Fruit fly (Drosophila melanogaster) whole organism, prepupa: ENCODE measurements around the gene Nrg.

Experiments used
- Blimp-1 ChIP-seq: fragments of 200-800 bp; sonication (Bioruptor generic); optimal IDR thresholded peaks from 3 replicates; lab custom pipeline; 2017; ENCODE audit warnings: missing biosample characterization, missing genetic modification characterization, mild to moderate bottlenecking, moderate library complexity, missing genetic modification reagents
- CG10631 ChIP-seq: fragments of 200-800 bp; sonication (Bioruptor generic); optimal IDR thresholded peaks from 2 replicates; lab custom pipeline; 2016; ENCODE audit warnings: missing biosample characterization, missing genetic modification characterization
- CG10669 ChIP-seq: fragments of 200-800 bp; sonication (Bioruptor generic); optimal IDR thresholded peaks from 3 replicates; lab custom pipeline; 2018; ENCODE audit warnings: missing biosample characterization, mild to moderate bottlenecking, missing genetic modification characterization, moderate library complexity
- CG11294 ChIP-seq: fragments of 200-800 bp; sonication (Bioruptor generic); IDR thresholded peaks from 2 replicates; pipeline ENCODE4 v1.3.6; 2022; ENCODE audit warnings: missing biosample characterization, missing genetic modification characterization
- CG15336 ChIP-seq: fragments of 200-800 bp; sonication (Bioruptor generic); IDR thresholded peaks from 2 replicates; pipeline ENCODE4 v1.3.6; 2022; ENCODE audit warnings: missing biosample characterization, missing genetic modification characterization
- CG1621 ChIP-seq: fragments of 200-800 bp; sonication (Bioruptor generic); optimal IDR thresholded peaks from 3 replicates; lab custom pipeline; 2018; ENCODE audit warnings: missing biosample characterization, mild to moderate bottlenecking, missing genetic modification characterization
- CG3032 ChIP-seq: fragments of 200-800 bp; optimal IDR thresholded peaks from 2 replicates; lab custom pipeline; 2019; ENCODE audit warnings: missing biosample characterization, mild to moderate bottlenecking, missing genetic modification characterization, moderate library complexity
- CG32006 ChIP-seq: fragments of 200-800 bp; sonication (Bioruptor generic); optimal IDR thresholded peaks from 3 replicates; lab custom pipeline; 2017; ENCODE audit warnings: missing biosample characterization, mild to moderate bottlenecking, missing genetic modification characterization
- CG34406 ChIP-seq: fragments of 200-800 bp; sonication (Bioruptor generic); optimal IDR thresholded peaks from 3 replicates; lab custom pipeline; 2016; ENCODE audit warnings: missing biosample characterization, missing genetic modification characterization
- CG3919 ChIP-seq: fragments of 200-800 bp; sonication (Bioruptor generic); optimal IDR thresholded peaks from 3 replicates; lab custom pipeline; 2016; ENCODE audit warnings: missing biosample characterization, missing genetic modification characterization
- CG4318 ChIP-seq: fragments of 200-800 bp; sonication (Bioruptor generic); optimal IDR thresholded peaks from 3 replicates; lab custom pipeline; 2017; ENCODE audit warnings: missing biosample characterization, mild to moderate bottlenecking, missing genetic modification characterization
- CG6163 ChIP-seq: fragments of 200-800 bp; sonication (Bioruptor generic); IDR thresholded peaks from 3 replicates; pipeline ENCODE4 v1.3.6; 2022; ENCODE audit warnings: missing biosample characterization, missing genetic modification characterization
- CG6276 ChIP-seq: fragments of 200-800 bp; sonication (Bioruptor generic); optimal IDR thresholded peaks from 2 replicates; lab custom pipeline; 2017; ENCODE audit warnings: missing biosample characterization, mild to moderate bottlenecking, missing genetic modification characterization
- CG6792 ChIP-seq: fragments of 200-800 bp; sonication (Bioruptor generic); optimal IDR thresholded peaks from 3 replicates; lab custom pipeline; 2016; ENCODE audit warnings: missing biosample characterization, missing genetic modification characterization
- CG6808 ChIP-seq: fragments of 200-800 bp; sonication (Bioruptor generic); optimal IDR thresholded peaks from 3 replicates; lab custom pipeline; 2017; ENCODE audit warnings: missing biosample characterization, missing genetic modification characterization, mild to moderate bottlenecking, moderate library complexity, missing genetic modification reagents
- CG6854 ChIP-seq: fragments of 200-800 bp; sonication (Bioruptor generic); optimal IDR thresholded peaks from 2 replicates; lab custom pipeline; 2017; ENCODE audit warnings: missing biosample characterization, mild to moderate bottlenecking, missing genetic modification characterization
- CG8119 ChIP-seq: fragments of 200-800 bp; sonication (Bioruptor generic); IDR thresholded peaks from 3 replicates; pipeline ENCODE4 v1.3.6; 2022; ENCODE audit warnings: missing biosample characterization, missing genetic modification characterization
- CG8632 ChIP-seq: fragments of 200-800 bp; sonication (Bioruptor generic); optimal IDR thresholded peaks from 3 replicates; lab custom pipeline; 2016; ENCODE audit warnings: missing biosample characterization, missing genetic modification characterization
- CG9139 ChIP-seq: fragments of 200-800 bp; sonication (Bioruptor generic); optimal IDR thresholded peaks from 3 replicates; lab custom pipeline; 2017; ENCODE audit warnings: missing biosample characterization, mild to moderate bottlenecking, missing genetic modification characterization
- Eip75B ChIP-seq: fragments of 200-800 bp; sonication (Bioruptor generic); optimal IDR thresholded peaks from 3 replicates; lab custom pipeline; 2016; ENCODE audit warnings: missing biosample characterization, missing genetic modification characterization
- Eip78C ChIP-seq: fragments of 200-800 bp; sonication (Bioruptor generic); peaks from one replicate; lab custom pipeline; 2016; ENCODE audit warnings: missing biosample characterization, missing genetic modification characterization
- Ets21C ChIP-seq: fragments of 200-800 bp; sonication (Bioruptor generic); optimal IDR thresholded peaks from 3 replicates; lab custom pipeline; 2016; ENCODE audit warnings: missing biosample characterization, missing genetic modification characterization
- Ets96B ChIP-seq: fragments of 200-800 bp; optimal IDR thresholded peaks from 2 replicates; lab custom pipeline; 2019; ENCODE audit warnings: missing biosample characterization, mild to moderate bottlenecking, missing genetic modification characterization, moderate library complexity
- Gug ChIP-seq: fragments of 200-800 bp; sonication (Bioruptor generic); IDR thresholded peaks from 2 replicates; pipeline ENCODE4 v1.3.6; 2022; ENCODE audit warnings: missing biosample characterization, missing genetic modification characterization
- Hr38 ChIP-seq: sonication (Bioruptor generic); optimal IDR thresholded peaks from 2 replicates; lab custom pipeline; 2016; ENCODE audit warnings: missing biosample characterization, missing genetic modification characterization
- Hr39 ChIP-seq: fragments of 200-800 bp; sonication (Bioruptor generic); optimal IDR thresholded peaks from 2 replicates; lab custom pipeline; 2016; ENCODE audit warnings: missing biosample characterization, missing genetic modification characterization
- Hr4 ChIP-seq: fragments of 200-800 bp; sonication (Bioruptor generic); optimal IDR thresholded peaks from 3 replicates; lab custom pipeline; 2016; ENCODE audit warnings: missing biosample characterization, missing genetic modification characterization
- Lpt ChIP-seq: fragments of 200-800 bp; sonication (Bioruptor generic); optimal IDR thresholded peaks from 3 replicates; lab custom pipeline; 2016; ENCODE audit warnings: missing biosample characterization, missing genetic modification characterization
- Met ChIP-seq: fragments of 200-800 bp; sonication (Bioruptor generic); optimal IDR thresholded peaks from 3 replicates; lab custom pipeline; 2016; ENCODE audit warnings: missing biosample characterization, missing genetic modification characterization
- OdsH ChIP-seq: fragments of 200-800 bp; sonication (Bioruptor generic); optimal IDR thresholded peaks from 3 replicates; lab custom pipeline; 2016; ENCODE audit warnings: missing biosample characterization, missing genetic modification characterization
- Smox ChIP-seq: fragments of 200-800 bp; sonication (Bioruptor generic); optimal IDR thresholded peaks from 3 replicates; lab custom pipeline; 2016; ENCODE audit warnings: missing biosample characterization, missing genetic modification characterization
- Sox102F ChIP-seq: fragments of 200-800 bp; sonication (Bioruptor generic); optimal IDR thresholded peaks from 2 replicates; lab custom pipeline; 2016; ENCODE audit warnings: missing biosample characterization, mild to moderate bottlenecking, missing genetic modification characterization
- Sox14 ChIP-seq: fragments of 200-800 bp; sonication (Bioruptor generic); optimal IDR thresholded peaks from 3 replicates; lab custom pipeline; 2016; ENCODE audit warnings: missing biosample characterization, missing genetic modification characterization
- Sox15 ChIP-seq: fragments of 200-800 bp; sonication (Bioruptor generic); optimal IDR thresholded peaks from 3 replicates; lab custom pipeline; 2016; ENCODE audit warnings: missing biosample characterization, missing genetic modification characterization
- achi ChIP-seq: fragments of 200-800 bp; sonication (Bioruptor generic); optimal IDR thresholded peaks from 3 replicates; lab custom pipeline; 2016; ENCODE audit warnings: missing biosample characterization, missing genetic modification characterization
- acj6 ChIP-seq: fragments of 200-800 bp; sonication (Bioruptor generic); optimal IDR thresholded peaks from 3 replicates; lab custom pipeline; 2016; ENCODE audit warnings: missing biosample characterization, missing genetic modification characterization
- dac ChIP-seq: fragments of 200-800 bp; sonication (Bioruptor generic); optimal IDR thresholded peaks from 2 replicates; lab custom pipeline; 2017; ENCODE audit warnings: missing biosample characterization, mild to moderate bottlenecking, missing genetic modification characterization
- dsx ChIP-seq: fragments of 200-800 bp; optimal IDR thresholded peaks from 3 replicates; lab custom pipeline; 2019; ENCODE audit warnings: missing biosample characterization, mild to moderate bottlenecking, missing genetic modification characterization, moderate library complexity; ENCODE audit not compliant: poor library complexity, severe bottlenecking
- eg ChIP-seq: fragments of 200-800 bp; sonication (Bioruptor generic); IDR thresholded peaks from 3 replicates; pipeline ENCODE4 v1.3.6; 2022; ENCODE audit warnings: missing biosample characterization, missing genetic modification characterization
- esn ChIP-seq: fragments of 200-800 bp; sonication (Bioruptor generic); optimal IDR thresholded peaks from 2 replicates; lab custom pipeline; 2016; ENCODE audit warnings: missing biosample characterization, mild to moderate bottlenecking, missing genetic modification characterization, moderate library complexity
- fd59A ChIP-seq: fragments of 200-800 bp; sonication (Bioruptor generic); optimal IDR thresholded peaks from 2 replicates; lab custom pipeline; 2017; ENCODE audit warnings: missing biosample characterization, mild to moderate bottlenecking, missing genetic modification characterization, missing genetic modification reagents
- lz ChIP-seq: fragments of 200-800 bp; sonication (Bioruptor generic); optimal IDR thresholded peaks from 3 replicates; lab custom pipeline; 2016; ENCODE audit warnings: missing biosample characterization, missing genetic modification characterization
- net ChIP-seq: fragments of 200-800 bp; sonication (Bioruptor generic); optimal IDR thresholded peaks from 3 replicates; lab custom pipeline; 2016; ENCODE audit warnings: missing biosample characterization, missing genetic modification characterization
- pdm3 ChIP-seq: fragments of 200-800 bp; sonication (Bioruptor generic); optimal IDR thresholded peaks from 3 replicates; lab custom pipeline; 2016; ENCODE audit warnings: missing biosample characterization, missing genetic modification characterization
- ss ChIP-seq, 2 experiments: fragments of 200-800 bp; sonication (Bioruptor generic); optimal IDR thresholded peaks; 2 replicates in 1 of 2; 3 replicates in 1 of 2; lab custom pipeline; 2017 to 2018; ENCODE audit warnings: mild to moderate bottlenecking in 2 of 2, missing biosample characterization in 2 of 2, missing genetic modification characterization in 2 of 2, moderate library complexity in 1 of 2
- svp ChIP-seq: fragments of 200-800 bp; sonication (Bioruptor generic); peaks from one replicate; lab custom pipeline; 2016; ENCODE audit warnings: missing biosample characterization, missing genetic modification characterization
- topi ChIP-seq: fragments of 200-800 bp; sonication (Bioruptor generic); optimal IDR thresholded peaks from 3 replicates; lab custom pipeline; 2016; ENCODE audit warnings: missing biosample characterization, missing genetic modification characterization

The Nrg gene

DNA sequence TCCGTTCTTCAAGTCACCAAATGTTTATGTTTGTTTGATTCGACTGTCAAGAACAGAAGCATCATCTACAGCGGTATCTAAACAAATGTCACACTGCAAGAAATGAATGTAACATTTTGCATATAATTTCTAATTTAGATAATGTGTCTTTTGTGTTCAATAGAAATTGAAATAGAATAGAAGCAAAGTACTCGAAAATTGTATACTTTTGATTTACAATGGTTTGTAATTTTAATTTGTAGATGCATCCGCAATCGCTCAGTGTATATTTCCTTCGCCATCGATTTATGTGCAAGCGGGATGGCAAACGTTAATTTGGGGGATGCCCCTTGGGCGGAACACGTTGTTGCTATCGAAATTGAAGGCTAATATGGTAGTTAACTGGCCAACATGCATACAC is 21.0 kb downstream of the Nrg start (continued):
- TF ChIP-seq fd59A (no peak), svp (GFP tag; lab: Kevin White, UChicago) (peak; percentile 39), dsx (no peak)

DNA sequence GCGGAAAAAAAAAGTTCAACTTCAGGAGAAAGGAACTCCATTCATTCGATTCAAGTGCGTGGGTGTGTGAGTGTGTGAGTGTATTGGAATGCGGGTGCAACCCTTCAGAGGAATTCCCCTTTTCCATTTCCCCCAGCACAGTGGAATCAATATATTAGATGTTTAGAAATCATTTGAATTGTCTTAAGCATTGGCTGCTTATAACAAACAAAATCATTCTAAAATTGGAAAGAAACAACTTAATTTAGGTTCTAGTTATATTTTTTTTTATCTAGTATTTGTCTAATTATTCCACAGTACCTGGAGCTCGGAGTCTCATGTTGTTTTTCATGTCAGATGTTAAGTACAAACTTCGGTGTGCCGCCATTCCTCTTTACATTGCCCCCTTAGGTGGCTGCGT is 21.8 kb downstream of the Nrg start:
- peak; percentile 53; the same call in 2 of the 3 replicates for TF ChIP-seq CG8119 (GFP tag; lab: Robert Waterston, UW)
- peak; percentile 12 for TF ChIP-seq Hr4 (GFP tag; lab: Kevin White, UChicago)
- TF ChIP-seq lz (GFP tag; lab: Kevin White, UChicago): peak; percentile 9
- TF ChIP-seq CG15336: peak; percentile 44; the same call in 1 of the 2 replicates
- peak; percentile 21 for TF ChIP-seq topi (GFP tag; lab: Kevin White, UChicago)
- no peak for TF ChIP-seq Lpt (GFP tag; lab: Kevin White, UChicago)
- no peak for TF ChIP-seq Gug (GFP tag; lab: Robert Waterston, UW)
- no peak for TF ChIP-seq CG6854 (GFP tag; lab: Kevin White, UChicago)
- peak; percentile 43 for TF ChIP-seq acj6 (GFP tag; lab: Kevin White, UChicago)
- peak in 1 of 2 experiments; percentile 34 for TF ChIP-seq ss (GFP tag; optimal IDR thresholded peaks at IDR 0.05; lab: Kevin White, UChicago)
- TF ChIP-seq Met (GFP tag; lab: Kevin White, UChicago): peak; percentile 45
- TF ChIP-seq esn (GFP tag; lab: Kevin White, UChicago): peak; percentile 23
- TF ChIP-seq CG6808 (GFP tag; lab: Kevin White, UChicago): peak; percentile 10
- TF ChIP-seq CG32006 (GFP tag; lab: Kevin White, UChicago): peak; percentile 24
- no peak for TF ChIP-seq dac
- TF ChIP-seq Ets21C (GFP tag; lab: Kevin White, UChicago): no peak
- peak; percentile 52 for TF ChIP-seq Ets96B (tag; lab: Kevin White, UChicago)
- TF ChIP-seq CG3032 (tag; lab: Kevin White, UChicago): peak; percentile 29
- no peak for TF ChIP-seq Hr38 (GFP tag; lab: Kevin White, UChicago)
- peak; percentile 52; the same call in 2 of the 3 replicates for TF ChIP-seq CG6163 (GFP tag; lab: Robert Waterston, UW)
- TF ChIP-seq pdm3: peak; percentile 25
- TF ChIP-seq CG6276 (GFP tag; lab: Kevin White, UChicago): no peak
- TF ChIP-seq Sox15 (GFP tag; lab: Kevin White, UChicago): no peak
- TF ChIP-seq CG10631: peak; percentile 24
- no peak for TF ChIP-seq Blimp-1 (GFP tag; lab: Kevin White, UChicago)
- no peak for TF ChIP-seq CG9139 (GFP tag; lab: Kevin White, UChicago)
- TF ChIP-seq OdsH (GFP tag; lab: Kevin White, UChicago): peak; percentile 2
- peak; percentile 7 for TF ChIP-seq CG8632 (GFP tag; lab: Kevin White, UChicago)
- TF ChIP-seq dsx: peak; percentile 32
- peak; percentile 11 for TF ChIP-seq CG3919 (GFP tag; lab: Kevin White, UChicago)
- peak; percentile 1 for TF ChIP-seq Hr39 (GFP tag; lab: Kevin White, UChicago)
- TF ChIP-seq CG6792 (GFP tag; lab: Kevin White, UChicago): peak; percentile 40
- TF ChIP-seq svp (GFP tag; lab: Kevin White, UChicago): peak; percentile 70
- TF ChIP-seq net: peak; percentile 19
- no peak for TF ChIP-seq achi (GFP tag; lab: Kevin White, UChicago)
- TF ChIP-seq Sox14 (GFP tag; lab: Kevin White, UChicago): no peak
- peak; percentile 17 for TF ChIP-seq CG34406 (GFP tag; lab: Kevin White, UChicago)
- TF ChIP-seq Eip75B (GFP tag; lab: Kevin White, UChicago): peak; percentile 5
- TF ChIP-seq CG4318: no peak
- peak; percentile 50; the same call in 1 of the 3 replicates for TF ChIP-seq eg
- peak; percentile 21 for TF ChIP-seq Sox102F
- peak; percentile 64 for TF ChIP-seq Eip78C (GFP tag; lab: Kevin White, UChicago)
- TF ChIP-seq CG10669 (GFP tag; lab: Kevin White, UChicago): peak; percentile 25
- no peak for TF ChIP-seq CG11294 (GFP tag; lab: Robert Waterston, UW)
- TF ChIP-seq Smox (GFP tag; lab: Kevin White, UChicago): peak; percentile 5
- TF ChIP-seq CG1621 (tag; lab: Kevin White, UChicago): peak; percentile 18
